Fruit fly (Drosophila melanogaster): Measurements from ENCODE around the gene CG10638.

DNA sequence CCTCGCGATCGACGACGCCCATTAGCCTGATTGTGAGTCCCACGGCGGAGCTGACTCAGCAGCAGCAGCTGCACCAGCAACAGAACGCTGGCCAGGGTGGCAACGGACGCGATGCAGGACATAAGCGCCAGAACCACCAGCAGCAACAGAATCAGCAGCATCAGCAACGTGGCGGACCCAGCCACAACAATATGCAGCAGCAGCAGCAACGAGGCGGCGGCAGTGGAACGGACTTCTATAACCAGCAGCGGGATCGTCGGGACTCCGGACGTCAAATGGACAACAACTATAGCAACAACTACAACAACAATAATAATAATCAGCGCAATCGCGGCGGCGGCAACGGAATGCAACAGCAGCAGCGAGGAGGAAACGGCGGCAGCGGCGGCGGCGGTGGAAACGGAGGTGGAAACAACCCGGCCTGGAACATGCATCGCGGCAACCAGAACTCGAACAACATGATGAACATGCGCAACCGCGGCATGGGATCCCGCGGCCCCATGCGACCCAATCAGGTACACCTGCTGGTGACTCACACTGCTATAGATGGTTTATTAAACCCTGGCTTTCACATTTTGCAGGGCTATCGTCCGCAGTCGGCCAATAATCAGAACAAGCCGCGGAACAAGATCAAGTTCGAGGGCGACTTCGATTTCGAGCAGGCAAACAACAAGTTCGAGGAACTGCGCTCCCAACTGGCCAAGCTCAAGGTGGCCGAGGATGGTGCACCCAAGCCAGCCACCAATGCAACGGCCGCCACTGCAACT is 16.5 kb upstream of the CG10638 start:
- no peak for TF ChIP-seq Pif1A (GFP tag; optimal IDR thresholded peaks at IDR 0.05)
- no peak for TF ChIP-seq CG15710 (tag; optimal IDR thresholded peaks at IDR 0.05)
- TF ChIP-seq CG8159 (tag; optimal IDR thresholded peaks at IDR 0.05) = no peak
- no peak for TF ChIP-seq CG32121 (GFP tag; IDR thresholded peaks at IDR 0.05)
- no peak for TF ChIP-seq CG14655 (GFP tag; optimal IDR thresholded peaks at IDR 0.05)
- TF ChIP-seq fd96Ca (GFP tag; IDR thresholded peaks at IDR 0.05) = no peak
- TF ChIP-seq CG8301 (tag; optimal IDR thresholded peaks at IDR 0.05) = no peak
- TF ChIP-seq CG10348 (GFP tag; IDR thresholded peaks at IDR 0.05) = no peak
- TF ChIP-seq EcR (GFP tag; optimal IDR thresholded peaks at IDR 0.05) = peak; percentile 91
- TF ChIP-seq D1 (tag; optimal IDR thresholded peaks at IDR 0.05) = no peak

All from whole organism, pupa.